Worm (Caenorhabditis elegans) whole organism, early embryonic: ENCODE data around the gene B0334.20.

Experiments used
- B0310.2 ChIP-seq: sonication (generic microtip); optimal IDR thresholded peaks from 2 replicates; lab custom pipeline; 2016; ENCODE audit warnings: mild to moderate bottlenecking, missing genetic modification characterization, missing compliant biosample characterization
- F13C5.2 ChIP-seq: sonication (generic microtip); optimal IDR thresholded peaks from 2 replicates; lab custom pipeline; 2017; ENCODE audit warnings: mild to moderate bottlenecking, missing genetic modification characterization, inconsistent platforms, missing compliant biosample characterization
- ama-1 ChIP-seq: fragments of 150-350 bp; optimal IDR thresholded peaks from 2 replicates; lab custom pipeline; 2014
- ceh-13 ChIP-seq: fragments of 200-800 bp; sonication (Bioruptor generic); optimal IDR thresholded peaks from 2 replicates; lab custom pipeline; 2018; ENCODE audit warnings: mild to moderate bottlenecking, missing genetic modification characterization, missing compliant biosample characterization
- ceh-36 ChIP-seq: sonication (generic microtip); optimal IDR thresholded peaks from 2 replicates; lab custom pipeline; 2016; ENCODE audit warnings: missing genetic modification characterization, inconsistent platforms, missing compliant biosample characterization
- ets-7 ChIP-seq: sonication (generic microtip); optimal IDR thresholded peaks from 2 replicates; lab custom pipeline; 2016; ENCODE audit warnings: missing genotype, missing genetic modification characterization, missing compliant biosample characterization
- flt-1 ChIP-seq: fragments of 200-800 bp; sonication (Bioruptor generic); IDR thresholded peaks from 2 replicates; pipeline ENCODE4 v1.3.6; 2022; ENCODE audit warnings: missing genetic modification characterization, missing compliant biosample characterization
- hmbx-1 ChIP-seq: sonication (generic microtip); optimal IDR thresholded peaks from 2 replicates; lab custom pipeline; 2016; ENCODE audit warnings: mild to moderate bottlenecking, missing genetic modification characterization, missing compliant biosample characterization
- hnd-1 ChIP-seq: sonication (generic microtip); optimal IDR thresholded peaks from 2 replicates; lab custom pipeline; 2016; ENCODE audit warnings: missing genetic modification characterization, missing compliant biosample characterization
- pes-1 ChIP-seq: fragments of 200-800 bp; sonication (Bioruptor generic); IDR thresholded peaks from 2 replicates; pipeline ENCODE4 v1.3.6; 2022; ENCODE audit warnings: missing genetic modification reagents, missing genetic modification characterization, missing compliant biosample characterization
- scrt-1 ChIP-seq: fragments of 200-800 bp; sonication (Bioruptor generic); IDR thresholded peaks from 2 replicates; pipeline ENCODE4 v1.3.6; 2022; ENCODE audit warnings: missing genetic modification characterization, missing compliant biosample characterization
- sea-1 ChIP-seq: fragments of 200-800 bp; sonication (Bioruptor generic); conservative IDR thresholded peaks from 2 replicates; pipeline ENCODE4 v1.3.6; 2022; ENCODE audit warnings: missing genetic modification characterization, missing compliant biosample characterization
- tra-4 ChIP-seq: sonication (generic microtip); optimal IDR thresholded peaks from 2 replicates; lab custom pipeline; 2017; ENCODE audit warnings: missing genetic modification characterization, missing compliant biosample characterization

- TF ChIP-seq scrt-1 (GFP tag; lab: Robert Waterston, UW) (no peak), ceh-36 (tag; lab: Kevin White, UChicago) (no peak), ama-1 (lab: Kevin White, UChicago) (no peak), flt-1 (GFP tag; lab: Robert Waterston, UW) (no peak), tra-4 (no peak), pes-1 (GFP tag; lab: Robert Waterston, UW) (no peak), F13C5.2 (tag; lab: Kevin White, UChicago) (no peak), B0310.2 (no peak), sea-1 (no peak), hnd-1 (tag; lab: Kevin White, UChicago) (no peak), ets-7 (tag; lab: Kevin White, UChicago) (no peak), ceh-13 (no peak), hmbx-1 (tag; lab: Kevin White, UChicago) (no peak)
Observed at ce11 chrII:11496767-11497166, 3.5 kb downstream of the B0334.20 start, which contains the start of gene emc-5.
